ENCODE assay signal across 2 fruit fly cellular contexts in the genomic region with DNA sequence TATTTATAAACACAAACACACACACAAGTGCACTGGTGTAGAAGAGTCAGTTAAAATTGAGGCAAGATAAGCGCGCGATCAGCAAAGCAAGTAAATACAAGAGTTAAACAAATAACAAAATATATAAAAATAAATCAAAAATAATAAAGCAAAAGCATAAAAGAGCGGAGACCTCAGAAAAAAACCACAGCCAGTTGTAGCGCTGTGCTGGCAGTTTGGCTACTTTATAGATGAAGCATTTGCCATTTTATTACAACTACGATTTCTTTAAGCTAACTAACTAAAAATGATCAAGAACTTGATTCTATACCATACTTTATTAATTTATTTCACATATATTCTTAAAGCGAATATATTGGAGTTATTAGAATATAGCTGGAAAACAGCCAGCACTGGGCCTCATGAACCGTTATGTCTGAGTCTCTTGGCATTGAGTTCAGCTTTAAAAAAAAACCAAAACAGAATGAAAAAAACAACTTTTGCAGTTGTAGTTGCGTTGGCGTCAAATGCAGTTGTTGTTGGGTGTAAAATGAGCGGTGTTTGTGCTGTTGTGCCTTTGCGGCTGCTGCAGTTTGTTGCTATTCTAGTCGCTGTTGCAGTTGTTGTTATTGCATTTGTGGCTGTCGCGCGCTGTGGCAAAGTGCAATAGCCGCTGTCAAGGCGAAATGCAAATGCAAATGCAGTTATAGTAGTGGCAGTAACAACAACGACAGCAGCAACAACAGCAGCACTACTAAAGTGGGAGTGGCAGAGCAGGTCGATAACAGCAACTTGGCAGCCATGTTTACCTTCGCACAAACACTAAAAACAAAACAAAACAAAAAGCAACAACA.
TF ChIP-seq lines count a peak whose summit lies in the region.

No protein-coding gene starts in this region.

TF ChIP-seq in whole organism, embryonic, 481 proteins besides CTCF, POLR2A, EP300 and RAD21 (continued from another document):
- TF ChIP-seq Opbp (GFP tag; IDR thresholded peaks at IDR 0.05; lab: Robert Waterston, UW; ENCODE audit: partially characterized antibody) (no peak), CG2712 (tag; optimal IDR thresholded peaks at IDR 0.05; lab: Kevin White, UChicago) (peak; percentile 9), Hr51 (GFP tag; optimal IDR thresholded peaks at IDR 0.05; lab: Kevin White, UChicago) (peak in 1 of 2 experiments; percentile 1), psq (GFP tag; optimal IDR thresholded peaks at IDR 0.05; lab: Kevin White, UChicago) (no peak), exex (tag; optimal IDR thresholded peaks at IDR 0.05; lab: Kevin White, UChicago) (no peak), Abd-B (GFP tag; optimal IDR thresholded peaks at IDR 0.05; lab: Kevin White, UChicago) (no peak), CG12659 (GFP tag; optimal IDR thresholded peaks at IDR 0.05; lab: Kevin White, UChicago) (no peak), CG31224 (GFP tag; IDR thresholded peaks at IDR 0.05; lab: Robert Waterston, UW) (no peak), CG33557 (GFP tag; optimal IDR thresholded peaks at IDR 0.05; lab: Kevin White, UChicago) (no peak), CG8924 (tag; optimal IDR thresholded peaks at IDR 0.05; lab: Kevin White, UChicago) (no peak), CG3838 (GFP tag; optimal IDR thresholded peaks at IDR 0.05; lab: Kevin White, UChicago) (no peak), pum (GFP tag; optimal IDR thresholded peaks at IDR 0.05; lab: Kevin White, UChicago) (no peak), dmrt11E (tag; optimal IDR thresholded peaks at IDR 0.05; lab: Kevin White, UChicago) (no peak), CG32767 (GFP tag; IDR thresholded peaks at IDR 0.05; lab: Robert Waterston, UW) (no peak), TFAM (GFP tag; optimal IDR thresholded peaks at IDR 0.05; lab: Kevin White, UChicago) (no peak), odd (GFP tag; optimal IDR thresholded peaks at IDR 0.05; lab: Kevin White, UChicago) (no peak), CG1233 (GFP tag; optimal IDR thresholded peaks at IDR 0.05; lab: Kevin White, UChicago) (no peak), cas (GFP tag; IDR thresholded peaks at IDR 0.05; lab: Robert Waterston, UW) (no peak), Mrtf (GFP tag; IDR thresholded peaks at IDR 0.05; lab: Robert Waterston, UW) (no peak), CG11560 (tag; IDR thresholded peaks at IDR 0.05; lab: Robert Waterston, UW) (no peak), CG18011 (GFP tag; optimal IDR thresholded peaks at IDR 0.05; lab: Kevin White, UChicago) (no peak), CG1529 (GFP tag; optimal IDR thresholded peaks at IDR 0.05; lab: Kevin White, UChicago) (peak; percentile 5), pzg (GFP tag; optimal IDR thresholded peaks at IDR 0.05; lab: Kevin White, UChicago) (no peak), CG7987 (GFP tag; optimal IDR thresholded peaks at IDR 0.05; lab: Kevin White, UChicago) (no peak), gem (tag; optimal IDR thresholded peaks at IDR 0.05; lab: Kevin White, UChicago) (peak; percentile 14), bowl (GFP tag; IDR thresholded peaks at IDR 0.05; lab: Robert Waterston, UW) (no peak), eyg (GFP tag; optimal IDR thresholded peaks at IDR 0.05; lab: Kevin White, UChicago) (no peak), CG32772 (GFP tag; IDR thresholded peaks at IDR 0.05; lab: Robert Waterston, UW) (no peak), Mad (GFP tag; optimal IDR thresholded peaks at IDR 0.05; lab: Kevin White, UChicago) (no peak), CG10543 (GFP tag; optimal IDR thresholded peaks at IDR 0.05; lab: Kevin White, UChicago) (no peak), CG6854 (GFP tag; optimal IDR thresholded peaks at IDR 0.05; lab: Kevin White, UChicago) (no peak), fd96Cb (tag; optimal IDR thresholded peaks at IDR 0.05; lab: Kevin White, UChicago) (no peak), eve (GFP tag; optimal IDR thresholded peaks at IDR 0.05; lab: Kevin White, UChicago) (peak in 1 of 2 experiments; percentile 59), tap (tag; optimal IDR thresholded peaks at IDR 0.05; lab: Kevin White, UChicago) (no peak), al (GFP tag; IDR thresholded peaks at IDR 0.05; lab: Robert Waterston, UW) (no peak), NfI (GFP tag; optimal IDR thresholded peaks at IDR 0.05; lab: Kevin White, UChicago) (no peak), row (GFP tag; IDR thresholded peaks at IDR 0.05; lab: Robert Waterston, UW) (peak; percentile 66; the same call in 2 of the 3 replicates), Kr (GFP tag; optimal IDR thresholded peaks at IDR 0.05; lab: Kevin White, UChicago) (no peak), gro (GFP tag; optimal IDR thresholded peaks at IDR 0.05; lab: Kevin White, UChicago) (no peak), CG4404 (GFP tag; IDR thresholded peaks at IDR 0.05; lab: Robert Waterston, UW) (no peak), kni (GFP tag; optimal IDR thresholded peaks at IDR 0.05; lab: Kevin White, UChicago) (no peak), Ravus (GFP tag; IDR thresholded peaks at IDR 0.05; lab: Robert Waterston, UW) (no peak), CG13287 (GFP tag; IDR thresholded peaks at IDR 0.05; lab: Robert Waterston, UW; ENCODE audit: partially characterized antibody) (no peak), so (GFP tag; IDR thresholded peaks at IDR 0.05; lab: Robert Waterston, UW) (0 out of 3 replicates have a peak, but pooled peaks have one; percentile 23), dmrt99B (tag; optimal IDR thresholded peaks at IDR 0.05; lab: Kevin White, UChicago) (no peak), Spps (tag; optimal IDR thresholded peaks at IDR 0.05; lab: Kevin White, UChicago) (no peak)

TF ChIP-seq in whole organism, prepupa, 60 proteins besides CTCF, POLR2A, EP300 and RAD21 (continued from another document):
- peak; percentile 77 for TF ChIP-seq CG15336 (GFP tag; IDR thresholded peaks at IDR 0.05; lab: Robert Waterston, UW)
- TF ChIP-seq pdm3 (GFP tag; optimal IDR thresholded peaks at IDR 0.05; lab: Kevin White, UChicago) = peak; percentile 50
- TF ChIP-seq CG4318 (GFP tag; optimal IDR thresholded peaks at IDR 0.05; lab: Kevin White, UChicago) = peak; percentile 40
- no peak for TF ChIP-seq CG6854 (GFP tag; optimal IDR thresholded peaks at IDR 0.05; lab: Kevin White, UChicago)
- peak; percentile 9 for TF ChIP-seq fd59A (GFP tag; optimal IDR thresholded peaks at IDR 0.05; lab: Kevin White, UChicago)
- peak; percentile 54 for TF ChIP-seq Hr4 (GFP tag; optimal IDR thresholded peaks at IDR 0.05; lab: Kevin White, UChicago)
- no peak for TF ChIP-seq topi (GFP tag; optimal IDR thresholded peaks at IDR 0.05; lab: Kevin White, UChicago)
- TF ChIP-seq achi (GFP tag; optimal IDR thresholded peaks at IDR 0.05; lab: Kevin White, UChicago) = peak; percentile 47
- TF ChIP-seq CG8632 (GFP tag; optimal IDR thresholded peaks at IDR 0.05; lab: Kevin White, UChicago) = no peak
- no peak for TF ChIP-seq CG10669 (GFP tag; optimal IDR thresholded peaks at IDR 0.05; lab: Kevin White, UChicago)
- TF ChIP-seq Eip78C (GFP tag; lab: Kevin White, UChicago) = peak; percentile 84
- TF ChIP-seq cyc (GFP tag; optimal IDR thresholded peaks at IDR 0.05; lab: Kevin White, UChicago) = no peak
- TF ChIP-seq CG3032 (tag; optimal IDR thresholded peaks at IDR 0.05; lab: Kevin White, UChicago) = peak; percentile 56
